Worm (Caenorhabditis elegans) whole organism, L4 larva: ENCODE measurements around the gene F41H8.1.

Experiments
- T26A8.4 ChIP-seq: fragments of 200-800 bp; sonication (Bioruptor generic); IDR thresholded peaks from 2 replicates; pipeline ENCODE4 v1.3.6; 2022; ENCODE audit warnings: missing genetic modification characterization, missing compliant biosample characterization
- ZK546.5 ChIP-seq, 2 experiments: sonication (generic microtip); optimal IDR thresholded peaks; 2 replicates each; lab custom pipeline; 2017; ENCODE audit warnings: missing biosample characterization in 2 of 2, missing genetic modification characterization in 2 of 2
- aha-1 ChIP-seq: fragments of 150-350 bp; peaks from one replicate; lab custom pipeline; 2014; ENCODE audit warnings: missing biosample characterization, missing genetic modification characterization
- ceh-20 ChIP-seq: fragments of 200-800 bp; sonication (Bioruptor generic); IDR thresholded peaks from 2 replicates; pipeline ENCODE4 v1.3.6; 2022; ENCODE audit warnings: missing genetic modification reagents, missing genetic modification characterization, missing compliant biosample characterization
- ceh-28 ChIP-seq: fragments of 150-350 bp; optimal IDR thresholded peaks from 2 replicates; lab custom pipeline; 2014; ENCODE audit warnings: missing biosample characterization, missing genetic modification reagents, missing genetic modification characterization
- ceh-62 ChIP-seq: sonication (generic microtip); optimal IDR thresholded peaks from 2 replicates; lab custom pipeline; 2017; ENCODE audit warnings: missing biosample characterization, missing genetic modification characterization
- ceh-82 ChIP-seq: sonication (generic microtip); optimal IDR thresholded peaks from 2 replicates; lab custom pipeline; 2017; ENCODE audit warnings: missing biosample characterization, missing genetic modification characterization
- ces-1 ChIP-seq: fragments of 150-350 bp; sonication (generic microtip); optimal IDR thresholded peaks from 4 replicates; lab custom pipeline; 2014; ENCODE audit warnings: missing biosample characterization, missing genetic modification reagents, missing genetic modification characterization
- ctbp-1 ChIP-seq: fragments of 200-800 bp; sonication (Bioruptor generic); IDR thresholded peaks from 2 replicates; pipeline ENCODE4 v1.3.6; 2022; ENCODE audit warnings: missing genetic modification reagents, missing genetic modification characterization, missing compliant biosample characterization
- daf-12 ChIP-seq: fragments of 150-350 bp; optimal IDR thresholded peaks from 2 replicates; lab custom pipeline; 2014; ENCODE audit warnings: missing biosample characterization, missing genetic modification reagents, missing genetic modification characterization
- dmd-6 ChIP-seq: fragments of 200-800 bp; sonication (Bioruptor generic); IDR thresholded peaks from 2 replicates; pipeline ENCODE4 v1.3.6; 2022; ENCODE audit warnings: missing genetic modification reagents, missing genetic modification characterization, missing compliant biosample characterization
- dmd-9 ChIP-seq: fragments of 200-800 bp; sonication (Bioruptor generic); IDR thresholded peaks from 2 replicates; pipeline ENCODE4 v1.3.6; 2022; ENCODE audit warnings: missing genetic modification reagents, missing genetic modification characterization, missing compliant biosample characterization
- fkh-10 ChIP-seq: fragments of 150-350 bp; optimal IDR thresholded peaks from 2 replicates; lab custom pipeline; 2014; ENCODE audit warnings: missing biosample characterization, missing genetic modification reagents, missing genetic modification characterization
- lim-7 ChIP-seq: fragments of 200-800 bp; sonication (Bioruptor generic); IDR thresholded peaks from 2 replicates; pipeline ENCODE4 v1.3.6; 2022; ENCODE audit warnings: missing genetic modification characterization, missing compliant biosample characterization
- lin-38 ChIP-seq: fragments of 200-800 bp; sonication (Bioruptor generic); IDR thresholded peaks from 2 replicates; pipeline ENCODE4 v1.3.6; 2022; ENCODE audit warnings: missing genetic modification reagents, missing genetic modification characterization, missing compliant biosample characterization
- mes-2 ChIP-seq: sonication (generic microtip); optimal IDR thresholded peaks from 2 replicates; lab custom pipeline; 2016; ENCODE audit warnings: missing genotype, mild to moderate bottlenecking, missing genetic modification characterization, missing compliant biosample characterization; ENCODE audit not compliant: poor library complexity, severe bottlenecking
- nhr-111 ChIP-seq: fragments of 200-800 bp; sonication (Bioruptor generic); optimal IDR thresholded peaks from 2 replicates; lab custom pipeline; 2018; ENCODE audit warnings: mild to moderate bottlenecking, missing genetic modification characterization, missing compliant biosample characterization
- nhr-28 ChIP-seq: fragments of 150-350 bp; optimal IDR thresholded peaks from 2 replicates; lab custom pipeline; 2014; ENCODE audit warnings: missing biosample characterization, missing genetic modification characterization
- pqm-1 ChIP-seq: sonication (generic microtip); optimal IDR thresholded peaks from 2 replicates; lab custom pipeline; 2017; ENCODE audit warnings: missing biosample characterization, missing genetic modification characterization
- rbr-2 ChIP-seq: sonication (generic microtip); optimal IDR thresholded peaks from 2 replicates; lab custom pipeline; 2016; ENCODE audit warnings: missing genotype, missing genetic modification characterization, missing compliant biosample characterization
- skn-1 ChIP-seq: fragments of 150-350 bp; optimal IDR thresholded peaks from 2 replicates; lab custom pipeline; 2014; ENCODE audit warnings: missing biosample characterization, missing genetic modification characterization
- snpc-1.2 ChIP-seq: fragments of 200-800 bp; sonication (Bioruptor generic); IDR thresholded peaks from 2 replicates; pipeline ENCODE4 v1.3.6; 2022; ENCODE audit warnings: missing genetic modification reagents, missing genetic modification characterization, missing compliant biosample characterization
- spr-3 ChIP-seq: fragments of 200-800 bp; sonication (Bioruptor generic); optimal IDR thresholded peaks from 2 replicates; lab custom pipeline; 2018; ENCODE audit warnings: mild to moderate bottlenecking, missing genetic modification characterization, missing compliant biosample characterization
- unc-62 ChIP-seq, 3 experiments: fragments of 150-350 bp in 1 of 3; sonication (generic microtip); optimal IDR thresholded peaks in 2 of 3; peaks in 1 of 3; 1 replicate in 1 of 3; 2 replicates in 2 of 3; lab custom pipeline; 2014 to 2017; ENCODE audit warnings: missing biosample characterization in 3 of 3, missing genetic modification characterization in 3 of 3, missing genetic modification reagents in 3 of 3, missing genotype in 1 of 3
- zag-1 ChIP-seq: fragments of 150-350 bp; optimal IDR thresholded peaks from 2 replicates; lab custom pipeline; 2014; ENCODE audit warnings: missing biosample characterization, missing genetic modification characterization
- zfp-3 ChIP-seq: fragments of 200-800 bp; sonication (Bioruptor generic); conservative IDR thresholded peaks from 2 replicates; pipeline ENCODE4 v1.3.6; 2022; ENCODE audit warnings: missing genetic modification reagents, missing genetic modification characterization, missing compliant biosample characterization
- ztf-7 ChIP-seq: fragments of 150-350 bp; optimal IDR thresholded peaks from 2 replicates; lab custom pipeline; 2014; ENCODE audit warnings: missing biosample characterization, missing genetic modification characterization

F41H8.1 gene

DNA sequence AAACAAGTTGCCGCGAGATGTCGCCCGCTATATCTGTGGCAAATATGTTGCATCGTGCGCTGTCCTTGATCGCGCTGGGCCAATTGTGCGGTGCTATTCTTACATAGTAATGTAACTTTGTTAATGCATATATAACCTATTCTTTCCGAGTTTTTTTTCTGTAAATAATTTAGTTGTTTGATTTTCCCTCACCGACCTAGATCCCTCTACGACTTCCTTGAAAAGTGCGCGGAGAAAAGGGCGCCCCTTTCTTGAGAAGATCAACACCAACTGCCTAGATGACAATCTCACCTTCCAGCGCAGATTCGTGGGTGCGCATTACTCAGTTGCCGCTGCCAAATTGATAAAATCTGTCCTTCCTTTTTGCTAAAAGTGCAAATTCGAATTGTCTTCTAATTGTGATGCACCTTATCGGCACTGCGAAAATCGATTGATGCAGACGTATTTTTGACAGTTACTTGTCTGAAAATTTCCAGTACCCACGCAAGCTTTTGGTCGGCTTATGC is 31.9 kb upstream of the F41H8.1 start:
- TF ChIP-seq aha-1 (tag; lab: Kevin White, UChicago) = peak; percentile 94
- TF ChIP-seq lin-38 = no peak
- TF ChIP-seq, all 104 proteins: peak for 1

DNA sequence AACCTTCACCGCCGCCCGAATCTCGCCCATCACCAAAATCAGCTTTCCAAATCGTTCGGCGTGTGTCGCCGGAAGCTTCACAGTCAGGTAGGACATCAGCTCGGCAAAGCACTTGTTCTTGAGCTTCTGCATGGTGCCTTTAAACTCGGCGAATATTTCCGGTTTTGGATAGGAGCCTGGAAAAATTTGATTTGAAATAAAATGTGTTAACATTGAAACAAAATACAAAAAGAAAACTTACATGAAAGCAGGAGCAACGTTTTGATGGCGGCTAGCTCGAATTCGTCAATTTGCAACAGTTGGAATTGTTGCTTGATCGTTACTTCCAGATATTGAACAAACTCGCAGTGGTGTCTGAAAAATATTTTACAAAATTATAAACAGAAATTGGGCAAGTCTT is 30.7 kb upstream of the F41H8.1 start:
- TF ChIP-seq aha-1 (tag; lab: Kevin White, UChicago) = peak; percentile 96
- TF ChIP-seq ZK546.5 (tag; optimal IDR thresholded peaks at IDR 0.05; lab: Kevin White, UChicago) = no peak
- no peak for TF ChIP-seq dmd-6
- TF ChIP-seq lim-7 (GFP tag; lab: Robert Waterston, UW) = no peak

DNA sequence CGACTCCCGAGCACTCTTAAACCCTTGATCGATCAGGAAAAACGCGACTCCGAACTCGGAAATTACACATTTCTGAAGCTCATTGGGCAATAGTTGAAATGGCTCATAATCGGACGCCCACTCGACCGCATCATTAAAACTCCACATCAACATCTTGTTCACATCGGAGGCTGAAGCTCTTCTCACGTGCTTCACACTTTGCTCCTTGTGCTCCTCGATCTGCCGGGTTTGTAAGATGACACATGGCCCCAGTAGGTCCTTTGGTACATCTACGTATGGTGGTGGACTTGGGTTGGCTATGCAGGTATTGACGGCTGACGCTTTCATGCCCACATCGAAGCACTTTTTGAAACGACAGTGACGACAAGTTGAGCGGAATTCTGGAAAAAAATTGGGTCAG is 30.0 kb upstream of the F41H8.1 start:
- TF ChIP-seq aha-1 (tag; lab: Kevin White, UChicago) (peak; percentile 92), zag-1 (tag; lab: Kevin White, UChicago) (no peak)
- TF ChIP-seq, all 104 proteins: peak for 1

DNA sequence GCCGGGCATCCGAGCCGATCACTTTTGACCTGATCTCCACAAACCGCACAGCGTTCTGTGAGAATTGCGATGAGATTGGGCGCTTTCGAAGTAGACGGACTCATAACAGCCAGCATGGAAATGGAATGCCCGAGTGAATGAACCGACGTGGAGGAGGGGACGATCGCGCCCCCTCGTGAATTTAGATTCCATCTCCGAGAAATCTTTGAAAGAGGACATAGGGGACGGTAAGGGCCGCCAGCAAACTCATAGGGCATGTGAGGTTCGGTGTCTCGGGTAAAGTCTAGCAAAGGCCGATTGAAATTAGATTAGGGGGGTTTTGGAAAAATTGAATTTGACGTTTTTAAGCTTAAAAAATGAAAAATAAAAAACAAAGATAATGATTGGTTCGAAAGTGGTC is 29.0 kb upstream of the F41H8.1 start, which contains the start of gene nhr-270:
Gene nhr-270, minus strand, starts transcription at position 257 of the 400 bp plus-strand sequence.
- TF ChIP-seq mes-2 (tag; lab: Kevin White, UChicago) = no peak
- peak in 1 of 2 experiments; percentile 91 for TF ChIP-seq unc-62 (GFP tag; optimal IDR thresholded peaks at IDR 0.05 in 1 of 2; lab: Kevin White, UChicago)
- no peak for TF ChIP-seq unc-62 (tag; optimal IDR thresholded peaks at IDR 0.05; lab: Kevin White, UChicago)
- peak; percentile 66 for TF ChIP-seq aha-1 (tag; lab: Kevin White, UChicago)
- no peak for TF ChIP-seq ZK546.5 (tag; optimal IDR thresholded peaks at IDR 0.05; lab: Kevin White, UChicago)

DNA sequence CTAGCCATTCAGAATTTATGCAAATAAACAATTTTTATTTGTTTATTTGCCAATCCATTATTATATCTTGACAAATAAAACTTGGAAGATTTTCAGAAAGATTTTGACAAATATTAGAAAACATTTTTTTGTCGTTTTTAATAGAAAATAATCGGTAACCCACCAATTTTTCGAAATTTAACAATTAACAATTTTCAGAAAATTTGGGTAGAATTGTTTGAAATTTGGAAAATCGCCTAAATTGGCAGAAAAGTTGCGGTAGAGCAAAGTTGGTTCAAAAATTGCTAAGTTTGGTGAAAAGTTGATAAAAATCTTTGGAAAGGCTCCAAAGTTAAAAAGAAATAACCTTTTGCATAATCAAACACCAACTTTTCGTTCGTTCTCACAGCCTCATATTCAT is 25.2 kb upstream of the F41H8.1 start:
- TF ChIP-seq ceh-82 (tag; lab: Kevin White, UChicago) = no peak
- peak in 1 of 2 experiments; percentile 90 for TF ChIP-seq unc-62 (GFP tag; optimal IDR thresholded peaks at IDR 0.05 in 1 of 2; lab: Kevin White, UChicago)
- TF ChIP-seq unc-62 (tag; optimal IDR thresholded peaks at IDR 0.05; lab: Kevin White, UChicago) = no peak

DNA sequence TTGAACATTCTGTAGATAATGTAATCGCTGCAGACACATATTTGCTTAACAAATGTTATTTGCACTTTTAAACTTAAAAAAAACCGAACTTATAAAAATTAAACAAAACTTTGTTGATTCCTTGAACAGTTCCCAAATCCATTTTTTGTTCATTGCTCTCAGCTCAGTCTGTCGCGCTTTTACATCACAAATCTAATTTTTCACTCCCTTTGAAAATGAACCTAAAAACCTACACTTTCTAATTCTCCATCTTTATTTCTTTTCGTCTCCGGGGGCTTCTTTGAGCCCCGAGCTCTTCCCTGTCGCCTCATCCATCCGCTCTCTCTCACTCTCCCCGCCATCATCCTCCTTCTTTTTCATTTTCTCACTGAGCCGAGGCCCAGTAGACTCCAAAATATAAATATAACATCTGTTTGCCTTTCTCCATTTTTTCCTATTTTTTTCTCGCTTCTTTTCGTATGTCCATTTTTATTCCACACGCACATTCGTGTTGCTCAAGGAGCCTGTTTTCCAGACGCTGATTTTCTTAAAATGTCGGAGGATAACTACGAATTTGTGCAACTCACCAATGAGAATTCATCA is 23.1 kb upstream of the F41H8.1 start, which contains the start of gene R13D11.4:
Gene R13D11.4, plus strand, starts transcription at position 532 of the 582 bp plus-strand sequence.
- TF ChIP-seq ctbp-1 (GFP tag; lab: Robert Waterston, UW) (0 out of 2 replicates have a peak, but pooled peaks have one; percentile 29), fkh-10 (GFP tag; lab: Kevin White, UChicago) (peak; percentile 27), zfp-3 (GFP tag; lab: Robert Waterston, UW) (no peak), lim-7 (GFP tag; lab: Robert Waterston, UW) (no peak), ces-1 (peak; percentile 29), unc-62 (GFP tag; optimal IDR thresholded peaks at IDR 0.05 in 1 of 2; lab: Kevin White, UChicago) (no peak), unc-62 (tag; optimal IDR thresholded peaks at IDR 0.05; lab: Kevin White, UChicago) (no peak), ztf-7 (tag; lab: Kevin White, UChicago) (no peak), rbr-2 (tag; lab: Kevin White, UChicago) (peak; percentile 25)
- TF ChIP-seq, all 104 proteins: peak for 4

DNA sequence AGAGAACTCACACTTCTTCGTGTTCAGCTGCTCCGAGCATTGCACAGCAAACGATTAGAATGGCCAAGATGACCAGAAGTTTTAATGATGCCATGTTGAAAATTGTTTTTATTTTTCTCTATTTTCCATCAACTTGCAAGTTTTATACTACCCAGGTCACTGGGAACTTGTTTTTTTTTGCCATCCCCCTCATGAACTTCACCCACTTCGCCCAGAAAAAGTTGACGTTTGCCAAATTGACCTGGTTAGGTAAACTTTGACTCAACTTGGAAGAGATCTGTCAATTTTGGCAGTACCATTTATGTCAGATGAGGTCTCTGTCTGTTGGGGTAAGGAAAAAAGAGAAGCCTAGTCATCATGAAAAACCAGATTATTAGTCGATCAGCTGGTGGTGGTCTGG is 20.4 kb upstream of the F41H8.1 start, which contains the start of gene R13D11.10:
Gene R13D11.10, minus strand, starts transcription at position 101 of the 400 bp plus-strand sequence.
- no peak for TF ChIP-seq nhr-28 (tag; lab: Kevin White, UChicago)
- no peak for TF ChIP-seq skn-1 (tag; lab: Kevin White, UChicago)
- TF ChIP-seq pqm-1 (tag; lab: Kevin White, UChicago) = no peak
- TF ChIP-seq ceh-20 (GFP tag; lab: Robert Waterston, UW) = no peak
- TF ChIP-seq mes-2 (tag; lab: Kevin White, UChicago) = no peak
- TF ChIP-seq nhr-111 (GFP tag; lab: Kevin White, UChicago) = no peak
- no peak for TF ChIP-seq fkh-10 (GFP tag; lab: Kevin White, UChicago)
- no peak for TF ChIP-seq spr-3 (GFP tag; lab: Kevin White, UChicago)
- TF ChIP-seq dmd-9 = no peak
- TF ChIP-seq, all 104 proteins: peak for 0

DNA sequence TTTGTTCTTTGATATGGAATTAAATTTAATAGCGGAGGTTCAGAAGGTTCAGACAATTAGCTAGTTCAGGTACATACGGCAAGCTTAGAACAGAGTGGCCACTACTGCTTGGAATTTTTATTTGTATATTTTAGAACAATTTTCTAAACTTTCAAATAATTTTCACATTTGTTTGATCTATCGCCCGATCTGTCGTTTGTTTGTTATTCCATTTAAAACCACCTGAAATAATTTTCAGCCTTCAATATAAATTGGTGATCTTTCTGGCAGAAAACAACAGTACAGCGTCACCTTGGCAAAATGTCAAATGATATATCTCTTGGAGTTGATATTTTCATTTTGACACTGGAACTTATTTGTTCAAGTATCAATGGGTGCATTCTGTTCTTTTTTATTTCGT is 18.8 kb upstream of the F41H8.1 start, which contains the start of gene R13D11.3:
Gene R13D11.3, plus strand, starts transcription at position 301 of the 400 bp plus-strand sequence.
- TF ChIP-seq snpc-1.2 (no peak), ctbp-1 (GFP tag; lab: Robert Waterston, UW) (no peak), ceh-28 (tag; lab: Kevin White, UChicago) (no peak), daf-12 (no peak), unc-62 (GFP tag; optimal IDR thresholded peaks at IDR 0.05 in 1 of 2; lab: Kevin White, UChicago) (no peak), unc-62 (tag; optimal IDR thresholded peaks at IDR 0.05; lab: Kevin White, UChicago) (no peak), ceh-62 (tag; lab: Kevin White, UChicago) (no peak), aha-1 (tag; lab: Kevin White, UChicago) (no peak), T26A8.4 (no peak)
